Worm (Caenorhabditis elegans) whole organism, midembryonic: ENCODE data around the gene Y60A3A.24.

ENCODE experiments used
- T22C8.4 ChIP-seq: fragments of 200-800 bp; sonication (Bioruptor generic); IDR thresholded peaks from 2 replicates; pipeline ENCODE4 v1.3.6; 2022; ENCODE audit warnings: missing genetic modification characterization, missing compliant biosample characterization
- cog-1 ChIP-seq: sonication (generic microtip); optimal IDR thresholded peaks from 2 replicates; lab custom pipeline; 2016; ENCODE audit warnings: missing genetic modification characterization, missing compliant biosample characterization
- flt-1 ChIP-seq: fragments of 200-800 bp; sonication (Bioruptor generic); IDR thresholded peaks from 2 replicates; pipeline ENCODE4 v1.3.6; 2022; ENCODE audit warnings: missing genetic modification characterization, missing compliant biosample characterization
- klf-2 ChIP-seq: fragments of 200-800 bp; sonication (Bioruptor generic); conservative IDR thresholded peaks from 2 replicates; pipeline ENCODE4 v1.3.6; 2022; ENCODE audit warnings: missing genetic modification reagents, missing genetic modification characterization, missing compliant biosample characterization
- med-1 ChIP-seq: sonication (generic microtip); optimal IDR thresholded peaks from 2 replicates; lab custom pipeline; 2017; ENCODE audit warnings: missing genetic modification characterization, mild to moderate bottlenecking, missing compliant biosample characterization, antibody characterized with exemption, missing genetic modification reagents; ENCODE audit not compliant: insufficient read depth
- ref-1 ChIP-seq: fragments of 200-800 bp; sonication (Bioruptor generic); conservative IDR thresholded peaks from 2 replicates; pipeline ENCODE4 v1.3.6; 2022; ENCODE audit warnings: missing genetic modification reagents, missing genetic modification characterization, missing compliant biosample characterization
- tab-1 ChIP-seq: fragments of 200-800 bp; sonication (Bioruptor generic); IDR thresholded peaks from 2 replicates; pipeline ENCODE4 v1.3.6; 2022; ENCODE audit warnings: missing genetic modification characterization, missing compliant biosample characterization
- ztf-23 ChIP-seq: fragments of 200-800 bp; sonication (Bioruptor generic); IDR thresholded peaks from 2 replicates; pipeline ENCODE4 v1.3.6; 2022; ENCODE audit warnings: missing genetic modification reagents, missing genetic modification characterization, missing compliant biosample characterization
- ztf-29 ChIP-seq: fragments of 200-800 bp; sonication (Bioruptor generic); IDR thresholded peaks from 2 replicates; pipeline ENCODE4 v1.3.6; 2022; ENCODE audit warnings: missing genetic modification reagents, missing genetic modification characterization, missing compliant biosample characterization

Y60A3A.24 gene

ce11 chrV:20000639-20001038, 19.0 kb upstream of the Y60A3A.24 start:
- TF ChIP-seq med-1 (no peak), tab-1 (GFP tag; lab: Robert Waterston, UW) (no peak), T22C8.4 (GFP tag; lab: Robert Waterston, UW) (no peak), ztf-23 (GFP tag; lab: Robert Waterston, UW) (no peak), flt-1 (GFP tag; lab: Robert Waterston, UW) (no peak), ztf-29 (GFP tag; lab: Robert Waterston, UW) (no peak), klf-2 (GFP tag; lab: Robert Waterston, UW) (no peak), cog-1 (tag; lab: Kevin White, UChicago) (no peak), ref-1 (GFP tag; lab: Robert Waterston, UW) (no peak)

ce11 chrV:19999789-20000188, 18.1 kb upstream of the Y60A3A.24 start:
- TF ChIP-seq klf-2 (GFP tag; lab: Robert Waterston, UW) (no peak), ref-1 (GFP tag; lab: Robert Waterston, UW) (no peak), ztf-23 (GFP tag; lab: Robert Waterston, UW) (no peak), T22C8.4 (GFP tag; lab: Robert Waterston, UW) (no peak), tab-1 (GFP tag; lab: Robert Waterston, UW) (no peak)

DNA sequence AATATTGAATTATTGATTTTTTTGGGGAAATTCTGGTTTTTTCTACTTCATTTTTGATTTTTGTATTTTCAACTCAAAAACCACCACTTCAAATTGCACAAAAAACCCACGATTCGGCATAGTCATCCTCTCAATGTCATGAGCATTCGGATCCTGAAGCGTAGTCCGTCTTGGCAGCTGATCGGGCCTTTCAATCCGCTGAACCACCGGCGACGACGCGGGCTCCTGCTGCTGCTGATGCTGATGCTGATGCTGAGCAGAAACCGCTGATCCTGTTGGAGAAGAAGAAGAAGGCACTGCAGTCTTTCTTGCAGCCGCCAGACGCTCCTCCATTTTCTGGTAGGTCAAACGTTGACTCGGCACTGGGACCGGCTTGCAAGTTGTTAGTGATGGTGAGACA, 17.4 kb upstream of the Y60A3A.24 start:
- 0 out of 2 replicates have a peak, but pooled peaks have one; percentile 36 for TF ChIP-seq T22C8.4 (GFP tag; lab: Robert Waterston, UW)
- no peak for TF ChIP-seq tab-1 (GFP tag; lab: Robert Waterston, UW)

- TF ChIP-seq ztf-29 (GFP tag; lab: Robert Waterston, UW) (peak; percentile 89; the same call in 1 of the 2 replicates), T22C8.4 (GFP tag; lab: Robert Waterston, UW) (peak; percentile 81), ref-1 (GFP tag; lab: Robert Waterston, UW) (no peak), tab-1 (GFP tag; lab: Robert Waterston, UW) (no peak), klf-2 (GFP tag; lab: Robert Waterston, UW) (no peak), flt-1 (GFP tag; lab: Robert Waterston, UW) (no peak), cog-1 (tag; lab: Kevin White, UChicago) (no peak), med-1 (no peak)
These were observed 16.6 kb upstream of the Y60A3A.24 start for ce11 chrV:19998203-19998836.

DNA sequence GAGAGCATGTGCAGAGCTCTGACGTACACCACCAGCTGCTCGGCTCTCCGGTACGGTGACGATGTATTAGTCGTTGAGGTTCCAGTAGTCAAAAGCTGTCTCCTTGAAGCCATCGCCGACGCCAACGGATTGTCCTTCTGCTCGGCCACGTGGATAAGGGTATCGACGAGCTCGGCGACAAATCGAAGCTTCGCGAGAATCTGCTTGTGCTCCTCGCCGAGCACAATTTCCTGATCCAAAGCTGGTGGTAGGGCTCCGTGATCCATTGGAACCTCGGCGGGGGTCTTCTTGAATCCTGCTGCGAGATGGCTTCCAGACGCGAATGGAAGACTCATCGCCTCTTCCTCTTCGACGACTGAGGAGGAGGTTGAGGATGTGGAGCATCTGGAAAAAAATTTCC, 15.8 kb upstream of the Y60A3A.24 start:
- TF ChIP-seq med-1 (no peak), ztf-29 (GFP tag; lab: Robert Waterston, UW) (no peak), T22C8.4 (GFP tag; lab: Robert Waterston, UW) (no peak), ref-1 (GFP tag; lab: Robert Waterston, UW) (no peak)

DNA sequence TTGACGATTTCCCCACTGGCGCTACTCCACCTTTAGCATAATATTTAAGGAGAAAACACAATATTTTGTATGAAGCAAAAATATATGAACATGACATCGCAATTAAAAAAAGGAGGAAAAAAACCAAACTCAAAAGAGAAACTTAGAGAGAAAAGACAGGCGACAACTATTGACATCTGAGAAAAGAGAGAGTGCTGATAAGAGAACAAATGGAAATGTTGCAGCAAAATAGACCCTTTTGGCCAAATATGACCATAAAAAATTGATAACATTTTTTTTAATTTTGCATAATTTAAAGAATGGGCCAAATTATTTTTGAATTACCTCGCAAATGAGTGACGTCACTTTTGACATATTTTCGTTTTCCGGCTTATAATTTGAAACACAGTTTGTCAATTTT, 13.0 kb upstream of the Y60A3A.24 start:
- TF ChIP-seq T22C8.4 (GFP tag; lab: Robert Waterston, UW): no peak
- no peak for TF ChIP-seq flt-1 (GFP tag; lab: Robert Waterston, UW)
- TF ChIP-seq klf-2 (GFP tag; lab: Robert Waterston, UW): no peak
- TF ChIP-seq cog-1 (tag; lab: Kevin White, UChicago): no peak
- TF ChIP-seq med-1: no peak
- no peak for TF ChIP-seq tab-1 (GFP tag; lab: Robert Waterston, UW)
- no peak for TF ChIP-seq ztf-29 (GFP tag; lab: Robert Waterston, UW)

DNA sequence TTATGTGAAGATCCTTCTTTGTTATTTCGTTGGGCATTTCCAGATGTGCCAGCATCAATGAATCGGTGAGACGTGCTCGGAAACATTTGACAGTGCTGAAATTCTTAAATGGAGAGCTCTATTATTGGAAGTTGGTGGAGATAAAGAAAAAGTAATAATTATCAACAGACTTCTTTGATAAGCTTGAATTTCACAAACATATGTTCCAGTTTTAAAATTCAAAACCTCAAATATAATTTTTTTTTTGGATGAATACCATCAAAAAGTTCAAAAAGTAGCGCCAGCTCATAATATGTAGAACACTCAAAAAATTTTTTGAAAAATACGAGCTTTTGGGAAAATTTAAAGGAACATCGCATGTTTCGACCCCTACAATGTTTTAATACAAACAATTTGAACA, 12.4 kb upstream of the Y60A3A.24 start, which contains the start of gene Y60A3A.25:
Gene Y60A3A.25, minus strand, starts transcription at position 101 of the 400 bp plus-strand sequence.
- no peak for TF ChIP-seq T22C8.4 (GFP tag; lab: Robert Waterston, UW)

- TF ChIP-seq cog-1 (tag; lab: Kevin White, UChicago): no peak
- TF ChIP-seq ztf-29 (GFP tag; lab: Robert Waterston, UW): no peak
- no peak for TF ChIP-seq med-1
- no peak for TF ChIP-seq flt-1 (GFP tag; lab: Robert Waterston, UW)
- TF ChIP-seq ref-1 (GFP tag; lab: Robert Waterston, UW): no peak
- no peak for TF ChIP-seq T22C8.4 (GFP tag; lab: Robert Waterston, UW)
- TF ChIP-seq klf-2 (GFP tag; lab: Robert Waterston, UW): no peak
- TF ChIP-seq ztf-23 (GFP tag; lab: Robert Waterston, UW): no peak
- TF ChIP-seq tab-1 (GFP tag; lab: Robert Waterston, UW): no peak
These were observed 6.0 kb upstream of the Y60A3A.24 start, which contains the start of gene sri-67 for ce11 chrV:19987684-19988083. TSS of gene sri-67 (plus strand) at chrV:19987984.

DNA sequence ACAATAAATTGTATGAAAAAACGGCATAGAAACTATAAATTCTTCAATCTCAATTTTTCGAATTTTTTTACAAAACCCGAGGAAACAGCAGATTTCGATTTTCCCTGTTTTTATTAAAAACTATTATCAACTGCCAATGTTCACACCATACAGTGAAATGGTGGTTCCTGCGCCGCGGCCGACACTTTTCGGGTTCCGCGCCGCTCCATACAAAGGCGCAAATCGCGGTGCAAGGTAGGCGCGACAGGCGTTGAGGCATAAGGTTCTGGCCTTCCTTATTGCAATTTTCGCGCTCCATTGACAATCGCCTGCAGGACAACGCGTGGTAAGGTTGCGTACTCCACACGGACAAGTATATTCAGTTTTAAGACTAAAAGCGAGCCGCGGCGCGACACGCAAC, 5.1 kb upstream of the Y60A3A.24 start:
- no peak for TF ChIP-seq ztf-29 (GFP tag; lab: Robert Waterston, UW)
- no peak for TF ChIP-seq tab-1 (GFP tag; lab: Robert Waterston, UW)
- no peak for TF ChIP-seq cog-1 (tag; lab: Kevin White, UChicago)
- no peak for TF ChIP-seq T22C8.4 (GFP tag; lab: Robert Waterston, UW)
- no peak for TF ChIP-seq klf-2 (GFP tag; lab: Robert Waterston, UW)
- TF ChIP-seq flt-1 (GFP tag; lab: Robert Waterston, UW): no peak
- no peak for TF ChIP-seq ztf-23 (GFP tag; lab: Robert Waterston, UW)
- no peak for TF ChIP-seq med-1
- TF ChIP-seq ref-1 (GFP tag; lab: Robert Waterston, UW): no peak

DNA sequence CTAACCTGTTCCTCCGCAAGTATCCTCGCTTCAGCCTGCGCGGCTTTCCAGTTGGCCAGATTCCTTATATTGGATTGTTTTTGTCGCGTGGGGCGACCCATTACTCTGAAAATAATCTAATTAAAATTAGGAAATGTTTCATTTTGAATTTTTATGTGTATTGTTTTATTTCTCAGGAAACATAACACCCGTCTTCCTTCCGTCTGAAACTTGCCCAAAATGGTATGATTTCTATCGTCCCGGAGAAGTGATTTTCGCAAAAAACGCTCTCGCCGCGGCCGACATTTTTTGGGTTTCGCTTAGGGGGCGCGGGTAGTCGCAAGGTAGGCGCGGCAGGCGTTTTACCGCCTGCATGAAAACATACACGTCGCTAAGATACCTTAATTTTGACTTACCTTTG, 4.5 kb upstream of the Y60A3A.24 start, which contains the start of gene clec-260:
Gene clec-260, minus strand, starts transcription at position 101 of the 400 bp plus-strand sequence.
- no peak for TF ChIP-seq ref-1 (GFP tag; lab: Robert Waterston, UW)
- no peak for TF ChIP-seq cog-1 (tag; lab: Kevin White, UChicago)
- no peak for TF ChIP-seq med-1
- TF ChIP-seq flt-1 (GFP tag; lab: Robert Waterston, UW): no peak
- TF ChIP-seq klf-2 (GFP tag; lab: Robert Waterston, UW): no peak
- no peak for TF ChIP-seq tab-1 (GFP tag; lab: Robert Waterston, UW)
- TF ChIP-seq ztf-23 (GFP tag; lab: Robert Waterston, UW): no peak
- TF ChIP-seq T22C8.4 (GFP tag; lab: Robert Waterston, UW): no peak
- no peak for TF ChIP-seq ztf-29 (GFP tag; lab: Robert Waterston, UW)
